Worm (Caenorhabditis elegans) whole organism, L1 larva: ENCODE data around the gene F54B11.9.

Experiments used
- Y116A8C.19 ChIP-seq: sonication (generic microtip); optimal IDR thresholded peaks from 2 replicates; lab custom pipeline; 2016; ENCODE audit warnings: missing compliant biosample characterization, missing genetic modification characterization, borderline replicate concordance
- ama-1 ChIP-seq: fragments of 150-350 bp; optimal IDR thresholded peaks from 2 replicates; lab custom pipeline; 2014
- ceh-8 ChIP-seq: fragments of 200-800 bp; sonication (Bioruptor generic); optimal IDR thresholded peaks from 2 replicates; lab custom pipeline; 2018; ENCODE audit warnings: mild to moderate bottlenecking, missing genetic modification characterization, moderate library complexity, missing compliant biosample characterization
- ceh-82 ChIP-seq, 3 experiments: fragments of 150-350 bp in 1 of 3; sonication (generic microtip) in 2 of 3; optimal IDR thresholded peaks; 2 replicates each; lab custom pipeline; 2014 to 2017; ENCODE audit warnings: missing biosample characterization in 3 of 3, missing genetic modification characterization in 3 of 3
- pqm-1 ChIP-seq: sonication (generic microtip); optimal IDR thresholded peaks from 3 replicates; lab custom pipeline; 2017; ENCODE audit warnings: missing biosample characterization, missing genetic modification characterization
- snpc-4 ChIP-seq: fragments of 150-350 bp; optimal IDR thresholded peaks from 2 replicates; lab custom pipeline; 2014; ENCODE audit warnings: missing biosample characterization, missing genetic modification characterization
- unc-62 ChIP-seq: fragments of 150-350 bp; optimal IDR thresholded peaks from 2 replicates; lab custom pipeline; 2014; ENCODE audit warnings: missing biosample characterization, missing genetic modification reagents, missing genetic modification characterization
- unc-86 ChIP-seq: sonication (generic microtip); optimal IDR thresholded peaks from 2 replicates; lab custom pipeline; 2016; ENCODE audit warnings: missing genetic modification characterization, missing compliant biosample characterization

DNA sequence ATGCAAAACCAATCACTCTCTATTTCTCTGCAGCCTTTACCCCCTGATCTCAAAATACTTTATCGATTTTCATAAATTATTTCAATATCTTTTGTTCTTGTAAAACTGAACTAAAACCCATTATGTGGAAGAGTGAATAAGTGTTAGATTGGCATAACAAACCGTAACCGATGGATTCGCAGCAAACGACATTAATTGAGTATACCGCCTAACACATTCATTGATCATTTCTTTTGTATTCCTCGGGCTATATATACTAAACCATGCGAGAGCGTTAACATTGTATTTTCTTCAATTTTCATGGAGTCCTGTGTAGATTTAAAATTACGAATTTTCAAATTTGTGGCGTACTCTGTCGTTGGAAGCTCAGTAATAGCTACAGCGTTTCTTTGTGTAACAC lies 15.6 kb upstream of the F54B11.9 start, which contains the start of gene col-9:
- TF ChIP-seq ceh-8 (GFP tag; lab: Kevin White, UChicago) (no peak), unc-62 (GFP tag; lab: Kevin White, UChicago) (no peak), pqm-1 (tag; lab: Kevin White, UChicago) (no peak), ama-1 (lab: Kevin White, UChicago) (no peak), snpc-4 (tag; lab: Kevin White, UChicago) (no peak), unc-86 (tag; lab: Kevin White, UChicago) (no peak), Y116A8C.19 (tag; lab: Kevin White, UChicago) (no peak), ceh-82 (tag; optimal IDR thresholded peaks at IDR 0.05; lab: Kevin White, UChicago) (no peak)
